Worm (Caenorhabditis elegans) whole organism, late embryonic: ENCODE results near the gene srt-36.
"Not testable (repeated sequence)": the region's sequence is repeated elsewhere in the genome, so short reads cannot be mapped to it uniquely, and the experiment has no call there.

Source experiments
- C08G9.2 ChIP-seq: sonication (generic microtip); optimal IDR thresholded peaks from 2 replicates; lab custom pipeline; 2016; ENCODE audit warnings: mild to moderate bottlenecking, missing genetic modification characterization, moderate library complexity, missing compliant biosample characterization
- C38D4.7 ChIP-seq: fragments of 200-800 bp; sonication (Bioruptor generic); optimal IDR thresholded peaks from 2 replicates; lab custom pipeline; 2018; ENCODE audit warnings: mild to moderate bottlenecking, missing genetic modification characterization, moderate library complexity, missing compliant biosample characterization
- K09A11.1 ChIP-seq: sonication (generic microtip); optimal IDR thresholded peaks from 2 replicates; lab custom pipeline; 2017; ENCODE audit warnings: antibody characterized with exemption, mild to moderate bottlenecking, missing genetic modification characterization, missing compliant biosample characterization; ENCODE audit not compliant: insufficient read depth
- Y22D7AL.16 ChIP-seq: sonication (generic microtip); optimal IDR thresholded peaks from 2 replicates; lab custom pipeline; 2016; ENCODE audit warnings: missing genetic modification characterization, missing compliant biosample characterization
- ama-1 ChIP-seq: fragments of 150-350 bp; optimal IDR thresholded peaks from 2 replicates; lab custom pipeline; 2014
- ceh-24 ChIP-seq: sonication (generic microtip); optimal IDR thresholded peaks from 2 replicates; lab custom pipeline; 2016; ENCODE audit warnings: mild to moderate bottlenecking, missing genetic modification characterization, missing compliant biosample characterization
- ceh-30 ChIP-seq: fragments of 150-350 bp; optimal IDR thresholded peaks from 2 replicates; lab custom pipeline; 2014; ENCODE audit warnings: missing biosample characterization, missing genetic modification characterization
- ceh-34 ChIP-seq: sonication (generic microtip); optimal IDR thresholded peaks from 2 replicates; lab custom pipeline; 2016; ENCODE audit warnings: mild to moderate bottlenecking, missing genetic modification characterization, missing compliant biosample characterization
- ceh-48 ChIP-seq: sonication (generic microtip); optimal IDR thresholded peaks from 2 replicates; lab custom pipeline; 2016; ENCODE audit warnings: missing genetic modification characterization, inconsistent platforms, missing compliant biosample characterization
- ceh-6 ChIP-seq: fragments of 200-800 bp; sonication (Bioruptor generic); optimal IDR thresholded peaks from 2 replicates; lab custom pipeline; 2018; ENCODE audit warnings: mild to moderate bottlenecking, missing genetic modification characterization, missing compliant biosample characterization
- ceh-9 ChIP-seq: sonication (generic microtip); optimal IDR thresholded peaks from 2 replicates; lab custom pipeline; 2016; ENCODE audit warnings: mild to moderate bottlenecking, missing genetic modification characterization, inconsistent platforms, missing compliant biosample characterization
- che-1 ChIP-seq: sonication (generic microtip); optimal IDR thresholded peaks from 2 replicates; lab custom pipeline; 2016; ENCODE audit warnings: mild to moderate bottlenecking, missing genetic modification characterization, missing compliant biosample characterization
- dmd-4 ChIP-seq: sonication (generic microtip); optimal IDR thresholded peaks from 2 replicates; lab custom pipeline; 2016; ENCODE audit warnings: borderline replicate concordance, missing genetic modification characterization, missing compliant biosample characterization
- dve-1 ChIP-seq: sonication (generic microtip); optimal IDR thresholded peaks from 2 replicates; lab custom pipeline; 2017; ENCODE audit warnings: antibody characterized with exemption, mild to moderate bottlenecking, missing genetic modification characterization, missing compliant biosample characterization
- elt-2 ChIP-seq: sonication (generic microtip); optimal IDR thresholded peaks from 2 replicates; lab custom pipeline; 2016; ENCODE audit warnings: missing genetic modification reagents, missing genetic modification characterization, missing compliant biosample characterization
- ets-4 ChIP-seq: sonication (generic microtip); optimal IDR thresholded peaks from 2 replicates; lab custom pipeline; 2016; ENCODE audit warnings: missing genetic modification characterization, missing compliant biosample characterization
- fkh-6 ChIP-seq: sonication (generic microtip); optimal IDR thresholded peaks from 2 replicates; lab custom pipeline; 2016; ENCODE audit warnings: missing genetic modification characterization, missing compliant biosample characterization
- gmeb-2 ChIP-seq: sonication (generic microtip); optimal IDR thresholded peaks from 2 replicates; lab custom pipeline; 2016; ENCODE audit warnings: missing genetic modification characterization, inconsistent platforms, missing compliant biosample characterization
- hlh-15 ChIP-seq: sonication (generic microtip); optimal IDR thresholded peaks from 2 replicates; lab custom pipeline; 2016; ENCODE audit warnings: missing genetic modification characterization, missing compliant biosample characterization
- hlh-6 ChIP-seq: sonication (generic microtip); optimal IDR thresholded peaks from 2 replicates; lab custom pipeline; 2016; ENCODE audit warnings: missing genotype, missing genetic modification characterization, missing compliant biosample characterization
- hlh-8 ChIP-seq: sonication (generic microtip); optimal IDR thresholded peaks from 2 replicates; lab custom pipeline; 2016; ENCODE audit warnings: missing genotype, missing genetic modification characterization, missing compliant biosample characterization
- lin-11 ChIP-seq: fragments of 200-800 bp; sonication (Bioruptor generic); optimal IDR thresholded peaks from 2 replicates; lab custom pipeline; 2018; ENCODE audit warnings: mild to moderate bottlenecking, missing genetic modification characterization, missing compliant biosample characterization
- madf-2 ChIP-seq: sonication (generic microtip); optimal IDR thresholded peaks from 2 replicates; lab custom pipeline; 2017; ENCODE audit warnings: missing genetic modification characterization, missing compliant biosample characterization
- mec-3 ChIP-seq: sonication (generic microtip); optimal IDR thresholded peaks from 2 replicates; lab custom pipeline; 2016; ENCODE audit warnings: borderline replicate concordance, missing genetic modification characterization, missing compliant biosample characterization
- nfya-1 ChIP-seq: sonication (generic microtip); optimal IDR thresholded peaks from 2 replicates; lab custom pipeline; 2017; ENCODE audit warnings: missing genetic modification characterization, mild to moderate bottlenecking, missing compliant biosample characterization, antibody characterized with exemption, moderate library complexity
- nhr-11 ChIP-seq: fragments of 150-350 bp; optimal IDR thresholded peaks from 2 replicates; lab custom pipeline; 2014; ENCODE audit warnings: missing biosample characterization, missing genetic modification characterization
- nhr-232 ChIP-seq: sonication (generic microtip); optimal IDR thresholded peaks from 2 replicates; lab custom pipeline; 2016; ENCODE audit warnings: missing genetic modification characterization, missing compliant biosample characterization
- npax-4 ChIP-seq: sonication (generic microtip); optimal IDR thresholded peaks from 2 replicates; lab custom pipeline; 2016; ENCODE audit warnings: missing genetic modification characterization, missing compliant biosample characterization
- pag-3 ChIP-seq: sonication (generic microtip); optimal IDR thresholded peaks from 2 replicates; lab custom pipeline; 2016; ENCODE audit warnings: missing compliant biosample characterization, missing genetic modification characterization, borderline replicate concordance
- pax-1 ChIP-seq: fragments of 150-350 bp; optimal IDR thresholded peaks from 2 replicates; lab custom pipeline; 2014; ENCODE audit warnings: missing biosample characterization, missing genetic modification characterization
- pha-2 ChIP-seq: sonication (generic microtip); optimal IDR thresholded peaks from 2 replicates; lab custom pipeline; 2017; ENCODE audit warnings: mild to moderate bottlenecking, missing genetic modification characterization, missing compliant biosample characterization
- pha-4 ChIP-seq: fragments of 150-350 bp; optimal IDR thresholded peaks from 2 replicates; lab custom pipeline; 2018; ENCODE audit warnings: missing biosample characterization, missing genetic modification reagents, missing genetic modification characterization
- pqm-1 ChIP-seq: sonication (generic microtip); optimal IDR thresholded peaks from 2 replicates; lab custom pipeline; 2016; ENCODE audit warnings: missing genetic modification characterization, missing compliant biosample characterization
- pros-1 ChIP-seq: fragments of 150-350 bp; optimal IDR thresholded peaks from 2 replicates; lab custom pipeline; 2014; ENCODE audit warnings: missing biosample characterization, missing genetic modification reagents, missing genetic modification characterization
- rnt-1 ChIP-seq: sonication (generic microtip); optimal IDR thresholded peaks from 2 replicates; lab custom pipeline; 2016; ENCODE audit warnings: missing genetic modification characterization, missing compliant biosample characterization
- syd-9 ChIP-seq: sonication (generic microtip); optimal IDR thresholded peaks from 2 replicates; lab custom pipeline; 2016; ENCODE audit warnings: mild to moderate bottlenecking, missing genetic modification characterization, moderate library complexity, missing compliant biosample characterization
- tbx-2 ChIP-seq: sonication (generic microtip); optimal IDR thresholded peaks from 2 replicates; lab custom pipeline; 2016; ENCODE audit warnings: missing genetic modification characterization, missing compliant biosample characterization
- ttx-3 ChIP-seq: sonication (generic microtip); optimal IDR thresholded peaks from 2 replicates; lab custom pipeline; 2016; ENCODE audit warnings: missing genetic modification reagents, missing genetic modification characterization, missing compliant biosample characterization
- unc-3 ChIP-seq, 2 experiments: fragments of 200-800 bp in 1 of 2; sonication (Bioruptor generic) in 1 of 2; sonication (generic microtip) in 1 of 2; conservative IDR thresholded peaks in 1 of 2; optimal IDR thresholded peaks in 1 of 2; 2 replicates each; pipeline versions ENCODE4 v1.3.6 to Lab custom; 2016 to 2022; ENCODE audit warnings: missing compliant biosample characterization in 2 of 2, missing genetic modification characterization in 2 of 2, missing genetic modification reagents in 1 of 2
- unc-42 ChIP-seq: sonication (generic microtip); optimal IDR thresholded peaks from 2 replicates; lab custom pipeline; 2016; ENCODE audit warnings: missing genotype, missing genetic modification characterization, missing compliant biosample characterization
- zip-5 ChIP-seq: sonication (generic microtip); optimal IDR thresholded peaks from 2 replicates; lab custom pipeline; 2016; ENCODE audit warnings: missing genetic modification characterization, missing compliant biosample characterization
- ztf-16 ChIP-seq: sonication (generic microtip); optimal IDR thresholded peaks from 2 replicates; lab custom pipeline; 2017; ENCODE audit warnings: missing genetic modification characterization, missing compliant biosample characterization

srt-36 gene

DNA sequence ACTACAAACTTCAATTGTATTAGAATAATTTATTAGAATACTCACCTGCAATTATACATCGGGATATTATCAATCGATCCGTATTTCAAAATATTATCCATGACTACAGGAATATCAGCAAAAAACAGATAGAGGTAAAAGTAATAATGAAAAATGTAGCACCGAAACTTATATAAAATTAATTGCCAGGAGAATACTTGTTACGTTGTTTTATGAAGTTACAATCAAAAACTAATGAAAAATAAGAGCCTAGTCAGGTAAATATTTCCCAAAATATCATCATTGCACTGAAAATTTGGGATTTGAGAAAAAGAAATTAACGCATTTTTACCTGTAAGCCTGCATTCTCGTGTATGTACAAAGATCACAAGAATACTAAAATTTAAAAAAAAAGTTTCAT, 3.1 kb upstream of the srt-36 start, which contains the start of gene srt-38:
srt-38 (minus strand) TSS at position 101 of the 400 bp plus-strand sequence.
- TF ChIP-seq K09A11.1 (tag; lab: Kevin White, UChicago); ceh-30; pqm-1: not testable (repeated sequence)

DNA sequence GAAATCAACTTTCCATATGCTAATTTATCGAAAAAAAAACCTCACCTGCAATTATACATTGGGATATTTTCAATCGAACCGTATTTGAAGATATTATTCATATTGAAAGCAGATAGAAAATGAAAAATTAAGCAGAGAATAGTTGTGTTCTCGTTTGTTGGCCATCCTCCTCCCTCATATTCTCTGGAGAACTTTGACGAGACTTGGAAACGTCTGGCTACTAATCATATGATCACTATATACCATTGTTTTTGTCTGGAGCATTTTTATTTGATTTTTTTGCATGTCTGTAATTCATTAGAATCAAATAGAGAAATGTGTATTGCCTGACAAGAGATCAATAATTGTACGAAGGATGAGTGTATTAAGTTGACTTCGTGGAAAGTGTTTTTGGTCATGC, 3.6 kb downstream of the srt-36 start, which contains the start of gene srt-35:
srt-35 (minus strand) TSS at position 101 of the 400 bp plus-strand sequence.
- TF ChIP-seq unc-42 (tag; lab: Kevin White, UChicago), result no peak
- no peak for TF ChIP-seq ceh-9
- TF ChIP-seq npax-4 (tag; lab: Kevin White, UChicago), result no peak
- no peak for TF ChIP-seq elt-2
- TF ChIP-seq fkh-6, result no peak
- TF ChIP-seq unc-3 (GFP tag; conservative IDR thresholded peaks at IDR 0.05; lab: Robert Waterston, UW), result no peak
- TF ChIP-seq unc-3 (tag; optimal IDR thresholded peaks at IDR 0.05; lab: Kevin White, UChicago), result no peak
- no peak for TF ChIP-seq Y22D7AL.16 (tag; lab: Kevin White, UChicago)
- no peak for TF ChIP-seq ttx-3

DNA sequence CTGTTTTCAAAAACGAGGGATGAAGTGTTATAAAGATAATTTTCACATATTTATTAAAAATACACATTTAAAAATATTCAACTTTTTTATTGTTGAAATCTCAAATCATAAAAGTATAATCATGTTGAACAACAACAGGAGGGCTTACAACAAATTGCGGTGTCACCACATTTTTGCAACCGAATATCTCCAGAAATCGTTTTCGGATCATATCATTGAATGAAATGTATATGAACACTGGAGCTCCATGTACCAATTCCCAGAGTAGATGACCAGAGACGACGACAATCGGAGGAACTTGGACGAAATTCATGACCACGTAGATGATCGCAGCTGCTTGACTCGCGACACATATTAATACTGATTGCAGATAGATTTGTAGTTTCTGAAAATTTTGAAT, 6.7 kb downstream of the srt-36 start:
- TF ChIP-seq npax-4 (tag; lab: Kevin White, UChicago) (no peak), ceh-48 (tag; lab: Kevin White, UChicago) (no peak), nhr-11 (tag; lab: Kevin White, UChicago) (no peak), pha-4 (tag; lab: Kevin White, UChicago) (no peak), lin-11 (tag; lab: Kevin White, UChicago) (no peak), unc-3 (GFP tag; conservative IDR thresholded peaks at IDR 0.05; lab: Robert Waterston, UW) (no peak), unc-3 (tag; optimal IDR thresholded peaks at IDR 0.05; lab: Kevin White, UChicago) (no peak), madf-2 (tag; lab: Kevin White, UChicago) (no peak), ets-4 (tag; lab: Kevin White, UChicago) (no peak), rnt-1 (no peak), tbx-2 (no peak)
- TF ChIP-seq, all 69 proteins: peak for 0

DNA sequence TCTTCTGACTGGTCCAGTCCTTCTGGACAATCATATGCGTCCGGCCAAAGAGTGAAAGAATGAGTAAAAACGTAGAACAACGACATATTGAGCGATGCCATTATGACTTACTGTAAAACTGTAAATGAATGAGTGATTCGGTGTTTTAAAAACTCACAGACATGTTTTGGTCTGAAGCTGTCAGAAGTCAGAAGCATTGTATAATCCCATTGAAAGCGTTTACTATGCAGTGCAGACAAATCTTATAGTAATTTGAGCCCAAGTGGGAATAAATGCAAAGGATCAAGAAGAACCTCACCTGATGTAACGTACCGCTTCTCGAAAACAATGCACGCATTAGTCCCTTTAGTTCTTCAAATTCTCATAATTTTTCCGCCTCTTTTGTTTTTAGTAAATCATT, 8.0 kb downstream of the srt-36 start, which contains the start of gene srt-3:
srt-3 (minus strand) TSS at position 101 of the 400 bp plus-strand sequence.
- TF ChIP-seq pha-2 (tag; lab: Kevin White, UChicago) (no peak), K09A11.1 (tag; lab: Kevin White, UChicago) (no peak), npax-4 (tag; lab: Kevin White, UChicago) (no peak), unc-42 (tag; lab: Kevin White, UChicago) (no peak), mec-3 (no peak), che-1 (tag; lab: Kevin White, UChicago) (no peak), ztf-16 (no peak), pax-1 (tag; lab: Kevin White, UChicago) (no peak)

DNA sequence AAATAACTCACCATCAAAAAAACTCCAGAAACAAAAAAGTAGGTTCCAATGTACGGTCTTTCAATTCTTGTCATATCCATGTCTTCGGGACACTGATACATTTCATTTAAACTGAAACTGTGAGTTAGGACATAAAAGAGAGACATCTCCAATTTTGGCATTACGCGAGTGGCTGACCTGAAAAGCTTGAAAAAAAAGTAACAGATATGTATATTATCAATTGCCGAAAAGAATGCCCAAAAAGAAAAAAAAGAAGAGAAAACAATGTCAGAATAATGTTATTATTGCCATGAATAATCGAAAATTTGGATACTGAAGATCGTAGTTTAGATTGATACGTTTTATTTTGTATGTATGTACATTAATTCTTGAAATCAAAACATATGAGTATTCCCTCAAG, 11.6 kb downstream of the srt-36 start, which contains the start of gene srt-14:
srt-14 (minus strand) TSS at position 101 of the 400 bp plus-strand sequence.
- TF ChIP-seq mec-3 (no peak), gmeb-2 (tag; lab: Kevin White, UChicago) (no peak), K09A11.1 (tag; lab: Kevin White, UChicago) (no peak), pros-1 (tag; lab: Kevin White, UChicago) (no peak), nhr-232 (no peak), pqm-1 (no peak), elt-2 (no peak), ztf-16 (no peak), npax-4 (tag; lab: Kevin White, UChicago) (no peak), hlh-8 (no peak), pax-1 (tag; lab: Kevin White, UChicago) (no peak)

DNA sequence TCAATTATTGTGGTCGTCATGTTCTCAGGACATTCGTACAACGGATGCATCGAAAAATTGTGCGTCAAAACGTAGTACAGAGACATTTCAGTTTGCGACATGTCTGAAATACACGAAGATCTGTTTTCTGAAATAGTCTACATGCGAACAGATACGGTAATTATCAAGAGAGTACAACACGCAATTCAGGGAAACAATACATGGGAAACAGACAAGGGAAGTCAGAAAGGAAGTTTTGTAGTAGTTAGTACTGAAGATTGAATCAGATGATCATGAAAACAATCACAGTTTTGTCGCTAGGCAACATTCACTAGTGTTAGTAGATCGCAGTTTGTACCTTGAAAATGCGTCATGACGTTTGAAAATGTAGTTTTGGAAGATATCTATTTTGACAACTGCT, 18.1 kb downstream of the srt-36 start, which contains the start of gene srt-13:
srt-13 (minus strand) TSS at position 101 of the 400 bp plus-strand sequence.
- TF ChIP-seq nfya-1, result no peak
- no peak for TF ChIP-seq ets-4 (tag; lab: Kevin White, UChicago)
- no peak for TF ChIP-seq Y22D7AL.16 (tag; lab: Kevin White, UChicago)
- no peak for TF ChIP-seq hlh-6 (tag; lab: Kevin White, UChicago)
- no peak for TF ChIP-seq C08G9.2
- TF ChIP-seq zip-5, result no peak
- TF ChIP-seq dmd-4 (tag; lab: Kevin White, UChicago), result no peak
- TF ChIP-seq dve-1 (tag; lab: Kevin White, UChicago), result no peak
- no peak for TF ChIP-seq ceh-9
- TF ChIP-seq syd-9, result no peak
- no peak for TF ChIP-seq ceh-24 (tag; lab: Kevin White, UChicago)
- no peak for TF ChIP-seq gmeb-2 (tag; lab: Kevin White, UChicago)
- no peak for TF ChIP-seq ama-1
- TF ChIP-seq ceh-34 (tag; lab: Kevin White, UChicago), result no peak
- no peak for TF ChIP-seq C38D4.7 (GFP tag; lab: Kevin White, UChicago)
- TF ChIP-seq npax-4 (tag; lab: Kevin White, UChicago), result no peak
- TF ChIP-seq pag-3 (tag; lab: Kevin White, UChicago), result no peak
- TF ChIP-seq hlh-15 (tag; lab: Kevin White, UChicago), result no peak
- TF ChIP-seq ceh-6 (GFP tag; lab: Kevin White, UChicago), result no peak
